Worm (Caenorhabditis elegans) whole organism, late embryonic: ENCODE measurements around the gene clec-167.

Source experiments
- C08G9.2 ChIP-seq: sonication (generic microtip); optimal IDR thresholded peaks from 2 replicates; lab custom pipeline; 2016; ENCODE audit warnings: mild to moderate bottlenecking, missing genetic modification characterization, moderate library complexity, missing compliant biosample characterization
- K02D7.2 ChIP-seq: sonication (generic microtip); optimal IDR thresholded peaks from 2 replicates; lab custom pipeline; 2017; ENCODE audit warnings: mild to moderate bottlenecking, missing genetic modification characterization, missing compliant biosample characterization
- K09A11.1 ChIP-seq: sonication (generic microtip); optimal IDR thresholded peaks from 2 replicates; lab custom pipeline; 2017; ENCODE audit warnings: antibody characterized with exemption, mild to moderate bottlenecking, missing genetic modification characterization, missing compliant biosample characterization; ENCODE audit not compliant: insufficient read depth
- Y22D7AL.16 ChIP-seq: sonication (generic microtip); optimal IDR thresholded peaks from 2 replicates; lab custom pipeline; 2016; ENCODE audit warnings: missing genetic modification characterization, missing compliant biosample characterization
- ahr-1 ChIP-seq: sonication (generic microtip); optimal IDR thresholded peaks from 2 replicates; lab custom pipeline; 2016; ENCODE audit warnings: missing genetic modification characterization, missing compliant biosample characterization
- ceh-18 ChIP-seq: sonication (generic microtip); optimal IDR thresholded peaks from 2 replicates; lab custom pipeline; 2016; ENCODE audit warnings: missing genetic modification characterization, missing compliant biosample characterization
- ceh-2 ChIP-seq: sonication (generic microtip); optimal IDR thresholded peaks from 2 replicates; lab custom pipeline; 2016; ENCODE audit warnings: missing genotype, missing genetic modification characterization, missing compliant biosample characterization
- ceh-30 ChIP-seq: fragments of 150-350 bp; optimal IDR thresholded peaks from 2 replicates; lab custom pipeline; 2014; ENCODE audit warnings: missing biosample characterization, missing genetic modification characterization
- ceh-31 ChIP-seq: sonication (generic microtip); optimal IDR thresholded peaks from 2 replicates; lab custom pipeline; 2016; ENCODE audit warnings: missing genetic modification characterization, missing compliant biosample characterization
- ceh-34 ChIP-seq: sonication (generic microtip); optimal IDR thresholded peaks from 2 replicates; lab custom pipeline; 2016; ENCODE audit warnings: mild to moderate bottlenecking, missing genetic modification characterization, missing compliant biosample characterization
- ceh-48 ChIP-seq: sonication (generic microtip); optimal IDR thresholded peaks from 2 replicates; lab custom pipeline; 2016; ENCODE audit warnings: missing genetic modification characterization, inconsistent platforms, missing compliant biosample characterization
- ceh-6 ChIP-seq: fragments of 200-800 bp; sonication (Bioruptor generic); optimal IDR thresholded peaks from 2 replicates; lab custom pipeline; 2018; ENCODE audit warnings: mild to moderate bottlenecking, missing genetic modification characterization, missing compliant biosample characterization
- ceh-9 ChIP-seq: sonication (generic microtip); optimal IDR thresholded peaks from 2 replicates; lab custom pipeline; 2016; ENCODE audit warnings: mild to moderate bottlenecking, missing genetic modification characterization, inconsistent platforms, missing compliant biosample characterization
- che-1 ChIP-seq: sonication (generic microtip); optimal IDR thresholded peaks from 2 replicates; lab custom pipeline; 2016; ENCODE audit warnings: mild to moderate bottlenecking, missing genetic modification characterization, missing compliant biosample characterization
- dve-1 ChIP-seq: sonication (generic microtip); optimal IDR thresholded peaks from 2 replicates; lab custom pipeline; 2017; ENCODE audit warnings: antibody characterized with exemption, mild to moderate bottlenecking, missing genetic modification characterization, missing compliant biosample characterization
- elt-2 ChIP-seq: sonication (generic microtip); optimal IDR thresholded peaks from 2 replicates; lab custom pipeline; 2016; ENCODE audit warnings: missing genetic modification reagents, missing genetic modification characterization, missing compliant biosample characterization
- elt-4 ChIP-seq: sonication (generic microtip); optimal IDR thresholded peaks from 2 replicates; lab custom pipeline; 2016; ENCODE audit warnings: missing genetic modification characterization, missing compliant biosample characterization
- fkh-10 ChIP-seq: fragments of 150-350 bp; optimal IDR thresholded peaks from 2 replicates; lab custom pipeline; 2014; ENCODE audit warnings: missing biosample characterization, missing genetic modification reagents, missing genetic modification characterization
- fkh-6 ChIP-seq: sonication (generic microtip); optimal IDR thresholded peaks from 2 replicates; lab custom pipeline; 2016; ENCODE audit warnings: missing genetic modification characterization, missing compliant biosample characterization
- hlh-30 ChIP-seq: sonication (generic microtip); optimal IDR thresholded peaks from 2 replicates; lab custom pipeline; 2017; ENCODE audit warnings: antibody characterized with exemption, missing genetic modification characterization, missing compliant biosample characterization; ENCODE audit not compliant: insufficient read depth
- hlh-6 ChIP-seq: sonication (generic microtip); optimal IDR thresholded peaks from 2 replicates; lab custom pipeline; 2016; ENCODE audit warnings: missing genotype, missing genetic modification characterization, missing compliant biosample characterization
- hlh-8 ChIP-seq: sonication (generic microtip); optimal IDR thresholded peaks from 2 replicates; lab custom pipeline; 2016; ENCODE audit warnings: missing genotype, missing genetic modification characterization, missing compliant biosample characterization
- lim-6 ChIP-seq: sonication (generic microtip); optimal IDR thresholded peaks from 2 replicates; lab custom pipeline; 2016; ENCODE audit warnings: missing genetic modification characterization, missing compliant biosample characterization
- madf-2 ChIP-seq: sonication (generic microtip); optimal IDR thresholded peaks from 2 replicates; lab custom pipeline; 2017; ENCODE audit warnings: missing genetic modification characterization, missing compliant biosample characterization
- nfya-1 ChIP-seq: sonication (generic microtip); optimal IDR thresholded peaks from 2 replicates; lab custom pipeline; 2017; ENCODE audit warnings: missing genetic modification characterization, mild to moderate bottlenecking, missing compliant biosample characterization, antibody characterized with exemption, moderate library complexity
- nhr-232 ChIP-seq: sonication (generic microtip); optimal IDR thresholded peaks from 2 replicates; lab custom pipeline; 2016; ENCODE audit warnings: missing genetic modification characterization, missing compliant biosample characterization
- npax-4 ChIP-seq: sonication (generic microtip); optimal IDR thresholded peaks from 2 replicates; lab custom pipeline; 2016; ENCODE audit warnings: missing genetic modification characterization, missing compliant biosample characterization
- odd-2 ChIP-seq: sonication (generic microtip); optimal IDR thresholded peaks from 2 replicates; lab custom pipeline; 2017; ENCODE audit warnings: antibody characterized with exemption, mild to moderate bottlenecking, missing genetic modification characterization, missing compliant biosample characterization
- pag-3 ChIP-seq: sonication (generic microtip); optimal IDR thresholded peaks from 2 replicates; lab custom pipeline; 2016; ENCODE audit warnings: missing compliant biosample characterization, missing genetic modification characterization, borderline replicate concordance
- pat-9 ChIP-seq: fragments of 200-800 bp; sonication (Bioruptor generic); optimal IDR thresholded peaks from 2 replicates; lab custom pipeline; 2018; ENCODE audit warnings: mild to moderate bottlenecking, missing genetic modification characterization, moderate library complexity, missing compliant biosample characterization
- pax-1 ChIP-seq: fragments of 150-350 bp; optimal IDR thresholded peaks from 2 replicates; lab custom pipeline; 2014; ENCODE audit warnings: missing biosample characterization, missing genetic modification characterization
- pqm-1 ChIP-seq: sonication (generic microtip); optimal IDR thresholded peaks from 2 replicates; lab custom pipeline; 2016; ENCODE audit warnings: missing genetic modification characterization, missing compliant biosample characterization
- pros-1 ChIP-seq: fragments of 150-350 bp; optimal IDR thresholded peaks from 2 replicates; lab custom pipeline; 2014; ENCODE audit warnings: missing biosample characterization, missing genetic modification reagents, missing genetic modification characterization
- ref-2 ChIP-seq: sonication (generic microtip); optimal IDR thresholded peaks from 2 replicates; lab custom pipeline; 2016; ENCODE audit warnings: missing genetic modification characterization, missing compliant biosample characterization
- sox-4 ChIP-seq: sonication (generic microtip); optimal IDR thresholded peaks from 2 replicates; lab custom pipeline; 2017; ENCODE audit warnings: mild to moderate bottlenecking, missing genetic modification characterization, inconsistent platforms, missing compliant biosample characterization
- syd-9 ChIP-seq: sonication (generic microtip); optimal IDR thresholded peaks from 2 replicates; lab custom pipeline; 2016; ENCODE audit warnings: mild to moderate bottlenecking, missing genetic modification characterization, moderate library complexity, missing compliant biosample characterization
- ttx-3 ChIP-seq: sonication (generic microtip); optimal IDR thresholded peaks from 2 replicates; lab custom pipeline; 2016; ENCODE audit warnings: missing genetic modification reagents, missing genetic modification characterization, missing compliant biosample characterization
- unc-3 ChIP-seq, 2 experiments: fragments of 200-800 bp in 1 of 2; sonication (Bioruptor generic) in 1 of 2; sonication (generic microtip) in 1 of 2; conservative IDR thresholded peaks in 1 of 2; optimal IDR thresholded peaks in 1 of 2; 2 replicates each; pipeline versions ENCODE4 v1.3.6 to Lab custom; 2016 to 2022; ENCODE audit warnings: missing compliant biosample characterization in 2 of 2, missing genetic modification characterization in 2 of 2, missing genetic modification reagents in 1 of 2
- unc-55 ChIP-seq: sonication (generic microtip); optimal IDR thresholded peaks from 2 replicates; lab custom pipeline; 2017; ENCODE audit warnings: missing biosample characterization, missing genetic modification reagents, missing genetic modification characterization

clec-167 gene

DNA sequence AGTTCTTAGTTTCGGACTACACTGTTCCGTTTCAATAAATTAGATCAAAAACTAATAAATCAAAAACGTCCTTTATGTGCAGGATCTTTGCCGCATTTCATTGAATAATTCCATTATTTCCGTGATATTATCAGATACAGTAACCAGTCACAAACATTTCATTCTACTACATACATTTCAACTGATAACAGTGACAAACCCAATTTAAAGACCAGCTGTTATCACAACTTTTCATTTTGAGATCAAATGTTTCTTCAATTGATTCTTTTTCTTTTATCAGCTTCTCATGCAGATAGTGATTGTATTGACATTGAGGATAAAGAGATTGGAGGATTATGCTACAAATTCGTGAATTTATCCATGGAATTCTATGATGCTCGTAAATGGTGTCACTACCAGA lies 1.2 kb upstream of the clec-167 start, which contains the start of gene clec-168:
Gene clec-168, plus strand, starts transcription at position 247 of the 400 bp plus-strand sequence.
- no peak for TF ChIP-seq ceh-2 (tag; lab: Kevin White, UChicago)
- TF ChIP-seq ceh-30 (tag; lab: Kevin White, UChicago) = no peak
- TF ChIP-seq pat-9 (tag; lab: Kevin White, UChicago) = no peak
- no peak for TF ChIP-seq che-1 (tag; lab: Kevin White, UChicago)
- TF ChIP-seq ceh-34 (tag; lab: Kevin White, UChicago) = no peak

DNA sequence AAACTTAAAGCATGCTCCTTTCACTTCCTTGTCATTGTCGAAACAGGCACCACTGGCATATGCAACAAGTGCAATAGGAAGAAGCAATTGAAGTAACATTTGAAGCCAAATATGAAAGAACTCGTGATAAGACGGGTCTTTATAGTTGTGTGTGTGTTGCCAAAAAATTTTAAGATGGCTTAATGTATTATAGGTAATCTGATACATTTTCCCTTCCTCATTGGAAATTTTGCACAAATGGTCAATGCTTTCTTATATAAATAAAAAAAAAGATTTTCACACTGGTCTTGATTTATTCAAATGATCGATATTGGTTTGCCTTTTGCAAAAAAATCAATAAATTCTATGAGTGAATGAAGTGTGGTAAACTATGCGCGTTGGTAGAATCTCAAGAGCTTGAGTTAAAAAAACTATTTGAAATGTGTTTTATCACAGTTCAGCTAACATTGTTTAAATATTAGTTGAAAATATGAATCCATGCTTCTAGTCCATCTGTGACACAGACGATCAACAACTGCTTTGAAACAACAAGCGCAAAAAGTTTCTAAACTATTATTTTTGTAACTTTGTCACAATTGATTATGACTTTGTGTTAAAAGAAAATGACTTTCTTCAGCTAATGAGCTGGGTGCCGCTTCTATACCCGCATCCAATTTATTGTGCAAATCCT lies 4.2 kb downstream of the clec-167 start, which contains the start of the genes clec-166 and F38A1.6:
Gene clec-166, minus strand, starts transcription at position 101 of the 670 bp plus-strand sequence.
Gene F38A1.6, plus strand, starts transcription at position 620 of the 670 bp plus-strand sequence.
- TF ChIP-seq nfya-1 (tag; lab: Kevin White, UChicago) = no peak
- no peak for TF ChIP-seq ref-2
- no peak for TF ChIP-seq K09A11.1
- no peak for TF ChIP-seq ceh-18
- no peak for TF ChIP-seq K02D7.2
- TF ChIP-seq, all 69 proteins: peak for 0

DNA sequence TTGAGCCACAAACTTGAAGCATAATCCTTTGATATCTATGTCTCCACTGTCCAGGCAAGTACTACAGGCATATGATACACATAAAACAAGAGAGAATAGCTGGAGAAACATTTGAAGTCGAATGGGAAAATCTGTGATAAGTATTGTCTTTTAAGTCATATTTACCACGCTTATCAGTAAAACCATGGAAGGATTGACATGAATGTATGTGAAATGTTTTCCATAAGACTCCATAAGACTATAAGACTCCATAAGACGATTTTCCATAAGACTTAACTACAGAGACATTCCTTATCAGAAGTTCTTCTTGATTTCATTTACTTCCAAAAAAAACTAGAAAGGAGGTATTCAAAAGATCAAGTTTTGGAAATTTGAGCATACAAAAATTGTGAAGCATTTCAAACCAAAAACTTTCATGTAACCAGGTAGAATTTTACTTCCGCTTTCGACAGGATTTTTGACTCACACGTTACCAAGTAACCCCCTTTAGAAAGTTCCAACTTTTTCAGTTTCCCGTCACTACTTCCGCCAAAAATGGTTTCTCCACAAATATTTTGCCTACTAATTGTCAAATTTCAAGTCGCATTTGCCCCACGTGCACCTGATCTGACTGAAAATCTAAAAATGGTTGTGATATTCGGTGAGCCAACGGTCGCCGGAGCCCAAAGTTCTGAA lies 8.6 kb downstream of the clec-167 start, which contains the start of the genes clec-165 and F38A1.11:
Gene clec-165, minus strand, starts transcription at position 125 of the 675 bp plus-strand sequence.
Gene F38A1.11, plus strand, starts transcription at position 625 of the 675 bp plus-strand sequence.
- TF ChIP-seq K09A11.1 = no peak
- no peak for TF ChIP-seq elt-2 (tag; lab: Kevin White, UChicago)
- TF ChIP-seq sox-4 (tag; lab: Kevin White, UChicago) = no peak
- no peak for TF ChIP-seq che-1 (tag; lab: Kevin White, UChicago)
- no peak for TF ChIP-seq Y22D7AL.16 (tag; lab: Kevin White, UChicago)
- no peak for TF ChIP-seq ceh-2 (tag; lab: Kevin White, UChicago)
- TF ChIP-seq, all 69 proteins: peak for 0

DNA sequence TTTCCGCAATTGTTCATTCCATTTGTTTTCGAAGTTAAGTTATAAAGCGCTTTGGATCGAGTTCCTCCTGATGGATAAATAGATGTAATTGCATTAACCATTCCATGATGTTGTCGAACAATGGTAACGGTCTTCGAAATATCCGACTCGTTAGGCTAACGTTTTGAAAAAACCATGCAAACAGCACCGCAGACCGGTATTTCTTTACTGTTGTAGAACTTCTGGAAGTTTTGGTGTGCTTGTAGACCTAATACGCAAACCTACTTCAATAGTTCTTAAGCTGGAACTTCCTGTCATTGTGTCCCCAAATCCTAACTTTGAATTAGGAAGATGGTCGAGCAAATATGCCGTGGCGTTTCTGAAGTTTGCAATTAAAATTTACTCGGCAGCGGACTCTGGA lies 10.3 kb downstream of the clec-167 start, which contains the start of gene F38A1.9:
Gene F38A1.9, minus strand, starts transcription at position 101 of the 400 bp plus-strand sequence.
- TF ChIP-seq unc-3 (GFP tag; conservative IDR thresholded peaks at IDR 0.05; lab: Robert Waterston, UW) (no peak), unc-3 (tag; optimal IDR thresholded peaks at IDR 0.05; lab: Kevin White, UChicago) (no peak), ceh-18 (no peak), unc-55 (GFP tag; lab: Kevin White, UChicago) (no peak), fkh-10 (GFP tag; lab: Kevin White, UChicago) (no peak), pax-1 (tag; lab: Kevin White, UChicago) (no peak), C08G9.2 (no peak), elt-4 (tag; lab: Kevin White, UChicago) (no peak), pat-9 (tag; lab: Kevin White, UChicago) (no peak), odd-2 (no peak), lim-6 (tag; lab: Kevin White, UChicago) (no peak), ttx-3 (no peak), npax-4 (tag; lab: Kevin White, UChicago) (no peak), pag-3 (no peak), nhr-232 (no peak), ceh-9 (tag; lab: Kevin White, UChicago) (no peak), dve-1 (no peak), ceh-31 (no peak), pqm-1 (no peak), ahr-1 (tag; lab: Kevin White, UChicago) (no peak)

DNA sequence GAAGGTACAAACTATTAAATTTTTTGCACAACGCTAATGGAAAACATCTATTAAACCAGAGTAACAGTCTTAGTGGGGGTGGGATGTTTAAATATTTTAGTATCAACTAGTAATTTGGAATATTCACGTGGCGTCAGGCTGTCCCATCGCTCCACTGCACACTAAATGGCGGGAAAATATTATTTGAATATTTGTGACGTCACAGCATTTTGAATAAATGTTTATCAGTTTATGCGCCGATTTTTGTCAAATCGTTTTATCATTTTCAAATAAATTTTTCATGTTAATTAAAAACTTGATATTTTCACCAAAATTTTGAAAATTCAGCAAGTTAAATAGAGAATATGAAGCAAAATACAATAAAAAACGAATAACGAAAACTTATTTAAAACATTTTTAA lies 12.2 kb downstream of the clec-167 start, which contains the start of gene F38A1.15:
Gene F38A1.15, minus strand, starts transcription at position 101 of the 400 bp plus-strand sequence.
- TF ChIP-seq nhr-232 (no peak), ceh-6 (GFP tag; lab: Kevin White, UChicago) (no peak), madf-2 (tag; lab: Kevin White, UChicago) (no peak), ahr-1 (tag; lab: Kevin White, UChicago) (no peak), syd-9 (tag; lab: Kevin White, UChicago) (no peak), nfya-1 (tag; lab: Kevin White, UChicago) (no peak), C08G9.2 (no peak), fkh-6 (no peak), hlh-6 (no peak), sox-4 (tag; lab: Kevin White, UChicago) (no peak), pros-1 (tag; lab: Kevin White, UChicago) (no peak), hlh-30 (no peak), che-1 (tag; lab: Kevin White, UChicago) (no peak), elt-4 (tag; lab: Kevin White, UChicago) (no peak), hlh-8 (tag; lab: Kevin White, UChicago) (no peak), lim-6 (tag; lab: Kevin White, UChicago) (no peak), ceh-48 (tag; lab: Kevin White, UChicago) (no peak)
